Worm (Caenorhabditis elegans) whole organism, young adult: ENCODE data around the gene F55B11.5.
A peak's percentile ranks its signal among the peaks of the same experiment; 100 is the strongest.

ENCODE experiments used
- B0261.1 ChIP-seq: sonication (generic microtip); optimal IDR thresholded peaks from 2 replicates; lab custom pipeline; 2016; ENCODE audit warnings: mild to moderate bottlenecking, missing genetic modification characterization, moderate library complexity, missing compliant biosample characterization
- B0336.3 ChIP-seq: fragments of 200-800 bp; sonication (Bioruptor generic); IDR thresholded peaks from 2 replicates; pipeline ENCODE4 v1.3.6; 2022; ENCODE audit warnings: missing genetic modification characterization, missing compliant biosample characterization
- C06A6.2 ChIP-seq: fragments of 200-800 bp; sonication (Bioruptor generic); conservative IDR thresholded peaks from 2 replicates; pipeline ENCODE4 v1.3.6; 2022; ENCODE audit warnings: missing genetic modification characterization, missing compliant biosample characterization
- F10E7.11 ChIP-seq: sonication (generic microtip); optimal IDR thresholded peaks from 2 replicates; lab custom pipeline; 2017; ENCODE audit warnings: mild to moderate bottlenecking, missing genetic modification characterization, moderate library complexity, missing compliant biosample characterization
- F22D6.2 ChIP-seq: sonication (generic microtip); optimal IDR thresholded peaks from 2 replicates; lab custom pipeline; 2016; ENCODE audit warnings: mild to moderate bottlenecking, missing genetic modification characterization, missing compliant biosample characterization
- F52B5.7 ChIP-seq: sonication (generic microtip); optimal IDR thresholded peaks from 2 replicates; lab custom pipeline; 2016; ENCODE audit warnings: mild to moderate bottlenecking, missing genetic modification characterization, missing compliant biosample characterization
- F55B11.4 ChIP-seq: sonication (generic microtip); optimal IDR thresholded peaks from 2 replicates; lab custom pipeline; 2016; ENCODE audit warnings: missing compliant biosample characterization, missing genetic modification characterization, borderline replicate concordance; ENCODE audit not compliant: insufficient read depth
- T07F8.4 ChIP-seq: sonication (generic microtip); optimal IDR thresholded peaks from 2 replicates; lab custom pipeline; 2016; ENCODE audit warnings: mild to moderate bottlenecking, missing genetic modification characterization, moderate library complexity, missing compliant biosample characterization
- Y79H2A.3 ChIP-seq: fragments of 200-800 bp; sonication (Bioruptor generic); conservative IDR thresholded peaks from 2 replicates; pipeline ENCODE4 v1.3.6; 2022; ENCODE audit warnings: missing genetic modification reagents, missing genetic modification characterization, missing compliant biosample characterization
- ama-1 ChIP-seq, 3 experiments: fragments of 150-350 bp in 1 of 3; sonication (generic microtip) in 2 of 3; optimal IDR thresholded peaks; 2 replicates each; lab custom pipeline; 2014 to 2018; ENCODE audit warnings: missing biosample characterization in 2 of 3, missing genetic modification characterization in 2 of 3, missing genetic modification reagents in 2 of 3
- aptf-3 ChIP-seq: fragments of 200-800 bp; sonication (Bioruptor generic); IDR thresholded peaks from 2 replicates; pipeline ENCODE4 v1.3.6; 2022; ENCODE audit warnings: missing genetic modification characterization, missing compliant biosample characterization
- atf-7 ChIP-seq: sonication (generic microtip); optimal IDR thresholded peaks from 2 replicates; lab custom pipeline; 2017; ENCODE audit warnings: mild to moderate bottlenecking, missing genetic modification characterization, missing compliant biosample characterization
- attf-6 ChIP-seq: fragments of 200-800 bp; sonication (Bioruptor generic); IDR thresholded peaks from 2 replicates; pipeline ENCODE4 v1.3.6; 2022; ENCODE audit warnings: missing genetic modification reagents, missing genetic modification characterization, missing compliant biosample characterization
- cebp-1 ChIP-seq, 2 experiments: fragments of 200-800 bp in 1 of 2; sonication (Bioruptor generic) in 1 of 2; sonication (generic microtip) in 1 of 2; IDR thresholded peaks in 1 of 2; optimal IDR thresholded peaks in 1 of 2; 2 replicates each; pipeline versions ENCODE4 v1.3.6 to Lab custom; 2017 to 2022; ENCODE audit warnings: missing compliant biosample characterization in 2 of 2, missing genetic modification characterization in 2 of 2, mild to moderate bottlenecking in 1 of 2, missing genetic modification reagents in 1 of 2, moderate library complexity in 1 of 2
- ceh-40 ChIP-seq: fragments of 200-800 bp; sonication (Bioruptor generic); IDR thresholded peaks from 2 replicates; pipeline ENCODE4 v1.3.6; 2022; ENCODE audit warnings: missing genetic modification characterization, missing compliant biosample characterization
- ceh-91 ChIP-seq: fragments of 200-800 bp; sonication (Bioruptor generic); IDR thresholded peaks from 2 replicates; pipeline ENCODE4 v1.3.6; 2022; ENCODE audit warnings: missing genetic modification reagents, missing genetic modification characterization, missing compliant biosample characterization
- egl-44 ChIP-seq: fragments of 200-800 bp; sonication (Bioruptor generic); IDR thresholded peaks from 2 replicates; pipeline ENCODE4 v1.3.6; 2022; ENCODE audit warnings: missing genetic modification reagents, missing genetic modification characterization, missing compliant biosample characterization
- egrh-3 ChIP-seq: fragments of 200-800 bp; sonication (Bioruptor generic); IDR thresholded peaks from 2 replicates; pipeline ENCODE4 v1.3.6; 2022; ENCODE audit warnings: missing genetic modification reagents, missing genetic modification characterization, missing compliant biosample characterization
- him-1 ChIP-seq: sonication (generic microtip); optimal IDR thresholded peaks from 2 replicates; lab custom pipeline; 2016; ENCODE audit warnings: missing genotype, missing genetic modification reagents, missing genetic modification characterization, missing compliant biosample characterization
- lag-1 ChIP-seq: fragments of 200-800 bp; sonication (Bioruptor generic); IDR thresholded peaks from 2 replicates; pipeline ENCODE4 v1.3.6; 2022; ENCODE audit warnings: missing genetic modification reagents, missing genetic modification characterization, missing compliant biosample characterization
- let-526 ChIP-seq: fragments of 200-800 bp; sonication (Bioruptor generic); IDR thresholded peaks from 2 replicates; pipeline ENCODE4 v1.3.6; 2022; ENCODE audit warnings: missing genetic modification reagents, missing genetic modification characterization, missing compliant biosample characterization
- let-607 ChIP-seq, 2 experiments: fragments of 200-800 bp in 1 of 2; sonication (Bioruptor generic) in 1 of 2; sonication (generic microtip) in 1 of 2; optimal IDR thresholded peaks; 2 replicates each; lab custom pipeline; 2016 to 2018; ENCODE audit warnings: mild to moderate bottlenecking in 2 of 2, missing compliant biosample characterization in 2 of 2, missing genetic modification characterization in 2 of 2, moderate library complexity in 2 of 2, missing genotype in 1 of 2
- lin-40 ChIP-seq: sonication (generic microtip); optimal IDR thresholded peaks from 2 replicates; lab custom pipeline; 2016; ENCODE audit warnings: missing genetic modification characterization, mild to moderate bottlenecking, missing compliant biosample characterization, missing genotype, missing genetic modification reagents
- lin-54 ChIP-seq: fragments of 200-800 bp; sonication (Bioruptor generic); optimal IDR thresholded peaks from 2 replicates; lab custom pipeline; 2018; ENCODE audit warnings: mild to moderate bottlenecking, missing genetic modification characterization, missing compliant biosample characterization
- madf-6 ChIP-seq: fragments of 200-800 bp; sonication (Bioruptor generic); IDR thresholded peaks from 2 replicates; pipeline ENCODE4 v1.3.6; 2022; ENCODE audit warnings: missing genetic modification reagents, missing genetic modification characterization, missing compliant biosample characterization
- mxl-1 ChIP-seq: sonication (generic microtip); optimal IDR thresholded peaks from 2 replicates; lab custom pipeline; 2016; ENCODE audit warnings: missing genetic modification characterization, missing compliant biosample characterization
- nfya-1 ChIP-seq: sonication (generic microtip); optimal IDR thresholded peaks from 2 replicates; lab custom pipeline; 2017; ENCODE audit warnings: antibody characterized with exemption, missing compliant biosample characterization, missing genetic modification characterization, borderline replicate concordance; ENCODE audit not compliant: insufficient read depth
- nfya-2 ChIP-seq: fragments of 200-800 bp; sonication (Bioruptor generic); IDR thresholded peaks from 2 replicates; pipeline ENCODE4 v1.3.6; 2022; ENCODE audit warnings: missing genetic modification reagents, missing genetic modification characterization, missing compliant biosample characterization
- nhr-179 ChIP-seq: sonication (generic microtip); optimal IDR thresholded peaks from 2 replicates; lab custom pipeline; 2016; ENCODE audit warnings: mild to moderate bottlenecking, missing genetic modification characterization, missing compliant biosample characterization
- nhr-80 ChIP-seq: sonication (generic microtip); optimal IDR thresholded peaks from 2 replicates; lab custom pipeline; 2016; ENCODE audit warnings: missing genetic modification characterization, missing compliant biosample characterization
- pha-4 ChIP-seq: fragments of 150-350 bp; sonication (generic microtip); optimal IDR thresholded peaks from 2 replicates; lab custom pipeline; 2014; ENCODE audit warnings: missing biosample characterization, missing genetic modification reagents, missing genetic modification characterization
- rcor-1 ChIP-seq: fragments of 200-800 bp; sonication (Bioruptor generic); IDR thresholded peaks from 2 replicates; pipeline ENCODE4 v1.3.6; 2022; ENCODE audit warnings: missing genetic modification reagents, missing genetic modification characterization, missing compliant biosample characterization
- sea-2 ChIP-seq: fragments of 200-800 bp; sonication (Bioruptor generic); IDR thresholded peaks from 2 replicates; pipeline ENCODE4 v1.3.6; 2022; ENCODE audit warnings: missing genetic modification characterization, missing compliant biosample characterization
- snpc-1.1 ChIP-seq: sonication (generic microtip); optimal IDR thresholded peaks from 2 replicates; lab custom pipeline; 2017; ENCODE audit warnings: missing genetic modification characterization, mild to moderate bottlenecking, missing compliant biosample characterization, antibody characterized with exemption, moderate library complexity, missing genotype, missing genetic modification reagents; ENCODE audit not compliant: insufficient read depth
- snpc-4 ChIP-seq, 5 experiments: fragments of 150-350 bp in 1 of 5; sonication (generic microtip) in 4 of 5; optimal IDR thresholded peaks; 2 replicates each; lab custom pipeline; 2014 to 2018; ENCODE audit warnings: missing genetic modification characterization in 5 of 5, missing biosample characterization in 3 of 5, antibody characterized with exemption in 2 of 5, mild to moderate bottlenecking in 2 of 5, missing compliant biosample characterization in 2 of 5, missing genotype in 2 of 5, moderate library complexity in 2 of 5, missing genetic modification reagents in 1 of 5
- tlf-1 ChIP-seq: fragments of 200-800 bp; sonication (Bioruptor generic); optimal IDR thresholded peaks from 2 replicates; lab custom pipeline; 2018; ENCODE audit warnings: mild to moderate bottlenecking, missing genetic modification characterization, missing compliant biosample characterization
- ztf-22 ChIP-seq: fragments of 200-800 bp; sonication (Bioruptor generic); optimal IDR thresholded peaks from 2 replicates; lab custom pipeline; 2018; ENCODE audit warnings: mild to moderate bottlenecking, missing genetic modification characterization, moderate library complexity, missing compliant biosample characterization
- ztf-25 ChIP-seq: fragments of 200-800 bp; sonication (Bioruptor generic); IDR thresholded peaks from 2 replicates; pipeline ENCODE4 v1.3.6; 2022; ENCODE audit warnings: missing genetic modification reagents, missing genetic modification characterization, missing compliant biosample characterization
- ztf-28 ChIP-seq: fragments of 200-800 bp; sonication (Bioruptor generic); IDR thresholded peaks from 2 replicates; pipeline ENCODE4 v1.3.6; 2022; ENCODE audit warnings: missing genetic modification reagents, missing genetic modification characterization, missing compliant biosample characterization

The F55B11.5 gene

ce11 chrIV:14414200-14414599 lies 13.3 kb upstream of the F55B11.5 start (continued):
- TF ChIP-seq ztf-25 (GFP tag; lab: Robert Waterston, UW) (no peak), snpc-1.1 (no peak), ztf-22 (peak; percentile 6), F55B11.4 (tag; lab: Kevin White, UChicago) (no peak), F22D6.2 (tag; lab: Kevin White, UChicago) (no peak), nfya-2 (GFP tag; lab: Robert Waterston, UW) (no peak), let-607 (tag; optimal IDR thresholded peaks at IDR 0.05; lab: Kevin White, UChicago) (peak in 1 of 2 experiments; percentile 61), atf-7 (tag; lab: Kevin White, UChicago) (peak; percentile 14), attf-6 (no peak), sea-2 (GFP tag; lab: Robert Waterston, UW) (no peak), ztf-28 (GFP tag; lab: Robert Waterston, UW) (no peak), pha-4 (tag; lab: Kevin White, UChicago) (no peak), cebp-1 (GFP tag; IDR thresholded peaks at IDR 0.05; lab: Robert Waterston, UW) (no peak), cebp-1 (tag; optimal IDR thresholded peaks at IDR 0.05; lab: Kevin White, UChicago) (no peak), lag-1 (GFP tag; lab: Robert Waterston, UW) (no peak), Y79H2A.3 (GFP tag; lab: Robert Waterston, UW) (no peak), rcor-1 (no peak), ceh-40 (GFP tag; lab: Robert Waterston, UW) (no peak), lin-40 (tag; lab: Kevin White, UChicago) (peak; percentile 34), ceh-91 (no peak), nfya-1 (tag; lab: Kevin White, UChicago) (no peak), ama-1 (optimal IDR thresholded peaks at IDR 0.05; lab: Kevin White, UChicago) (no peak), ama-1 (GFP tag; optimal IDR thresholded peaks at IDR 0.05; lab: Kevin White, UChicago) (no peak), F52B5.7 (tag; lab: Kevin White, UChicago) (no peak), nhr-80 (tag; lab: Kevin White, UChicago) (peak; percentile 86), snpc-4 (GFP tag; optimal IDR thresholded peaks at IDR 0.05; lab: Kevin White, UChicago) (no peak), snpc-4 (tag; optimal IDR thresholded peaks at IDR 0.05; lab: Kevin White, UChicago) (no peak), T07F8.4 (tag; lab: Kevin White, UChicago) (no peak), him-1 (tag; lab: Kevin White, UChicago) (no peak), let-526 (GFP tag; lab: Robert Waterston, UW) (no peak), lin-54 (GFP tag; lab: Kevin White, UChicago) (peak; percentile 8), B0336.3 (GFP tag; lab: Robert Waterston, UW) (no peak), egl-44 (GFP tag; lab: Robert Waterston, UW) (no peak), madf-6 (GFP tag; lab: Robert Waterston, UW) (no peak), egrh-3 (GFP tag; lab: Robert Waterston, UW) (no peak), B0261.1 (tag; lab: Kevin White, UChicago) (no peak), mxl-1 (no peak), nhr-179 (tag; lab: Kevin White, UChicago) (no peak), tlf-1 (GFP tag; lab: Kevin White, UChicago) (peak; percentile 2), aptf-3 (GFP tag; lab: Robert Waterston, UW) (no peak), F10E7.11 (no peak), C06A6.2 (GFP tag; lab: Robert Waterston, UW) (no peak)
